Worm (Caenorhabditis elegans) whole organism, late embryonic: Measurements from ENCODE around the gene hot-1.

ENCODE experiments used
- C38D4.7 ChIP-seq: fragments of 200-800 bp; sonication (Bioruptor generic); optimal IDR thresholded peaks from 2 replicates; lab custom pipeline; 2018; ENCODE audit warnings: mild to moderate bottlenecking, missing genetic modification characterization, moderate library complexity, missing compliant biosample characterization
- Y22D7AL.16 ChIP-seq: sonication (generic microtip); optimal IDR thresholded peaks from 2 replicates; lab custom pipeline; 2016; ENCODE audit warnings: missing genetic modification characterization, missing compliant biosample characterization
- ceh-30 ChIP-seq: fragments of 150-350 bp; optimal IDR thresholded peaks from 2 replicates; lab custom pipeline; 2014; ENCODE audit warnings: missing biosample characterization, missing genetic modification characterization
- ceh-6 ChIP-seq: fragments of 200-800 bp; sonication (Bioruptor generic); optimal IDR thresholded peaks from 2 replicates; lab custom pipeline; 2018; ENCODE audit warnings: mild to moderate bottlenecking, missing genetic modification characterization, missing compliant biosample characterization
- dmd-4 ChIP-seq: sonication (generic microtip); optimal IDR thresholded peaks from 2 replicates; lab custom pipeline; 2016; ENCODE audit warnings: borderline replicate concordance, missing genetic modification characterization, missing compliant biosample characterization
- lim-6 ChIP-seq: sonication (generic microtip); optimal IDR thresholded peaks from 2 replicates; lab custom pipeline; 2016; ENCODE audit warnings: missing genetic modification characterization, missing compliant biosample characterization
- pag-3 ChIP-seq: sonication (generic microtip); optimal IDR thresholded peaks from 2 replicates; lab custom pipeline; 2016; ENCODE audit warnings: missing compliant biosample characterization, missing genetic modification characterization, borderline replicate concordance
- pha-4 ChIP-seq: fragments of 150-350 bp; optimal IDR thresholded peaks from 2 replicates; lab custom pipeline; 2018; ENCODE audit warnings: missing biosample characterization, missing genetic modification reagents, missing genetic modification characterization
- pros-1 ChIP-seq: fragments of 150-350 bp; optimal IDR thresholded peaks from 2 replicates; lab custom pipeline; 2014; ENCODE audit warnings: missing biosample characterization, missing genetic modification reagents, missing genetic modification characterization
- ref-2 ChIP-seq: sonication (generic microtip); optimal IDR thresholded peaks from 2 replicates; lab custom pipeline; 2016; ENCODE audit warnings: missing genetic modification characterization, missing compliant biosample characterization
- sdc-2 ChIP-seq: sonication (generic microtip); optimal IDR thresholded peaks from 2 replicates; lab custom pipeline; 2016; ENCODE audit warnings: missing genotype, missing genetic modification characterization, missing compliant biosample characterization
- unc-42 ChIP-seq: sonication (generic microtip); optimal IDR thresholded peaks from 2 replicates; lab custom pipeline; 2016; ENCODE audit warnings: missing genotype, missing genetic modification characterization, missing compliant biosample characterization
- unc-55 ChIP-seq: sonication (generic microtip); optimal IDR thresholded peaks from 2 replicates; lab custom pipeline; 2017; ENCODE audit warnings: missing biosample characterization, missing genetic modification reagents, missing genetic modification characterization

ce11 chrV:14610781-14611180 is 10.2 kb upstream of the hot-1 start:
- TF ChIP-seq lim-6 (tag; lab: Kevin White, UChicago) (no peak), sdc-2 (tag; lab: Kevin White, UChicago) (no peak), ceh-30 (no peak), pha-4 (tag; lab: Kevin White, UChicago) (no peak), ceh-6 (GFP tag; lab: Kevin White, UChicago) (no peak), unc-42 (tag; lab: Kevin White, UChicago) (no peak), ref-2 (no peak), unc-55 (GFP tag; lab: Kevin White, UChicago) (no peak), C38D4.7 (no peak), dmd-4 (tag; lab: Kevin White, UChicago) (no peak), Y22D7AL.16 (no peak), pag-3 (tag; lab: Kevin White, UChicago) (no peak), pros-1 (tag; lab: Kevin White, UChicago) (no peak)
